Worm (Caenorhabditis elegans) whole organism, L3 larva: Measurements from ENCODE around the gene inpp-5K.

Experiments used
- R02D3.7 ChIP-seq: fragments of 150-350 bp; optimal IDR thresholded peaks from 2 replicates; lab custom pipeline; 2014; ENCODE audit warnings: missing biosample characterization, missing genetic modification characterization
- ZK546.5 ChIP-seq: sonication (generic microtip); optimal IDR thresholded peaks from 2 replicates; lab custom pipeline; 2017; ENCODE audit warnings: missing biosample characterization, missing genetic modification characterization
- aly-2 ChIP-seq: fragments of 150-350 bp; optimal IDR thresholded peaks from 2 replicates; lab custom pipeline; 2014; ENCODE audit warnings: missing biosample characterization, missing genetic modification characterization
- ceh-16 ChIP-seq: sonication (generic microtip); optimal IDR thresholded peaks from 2 replicates; lab custom pipeline; 2017; ENCODE audit warnings: missing biosample characterization, missing genetic modification characterization
- ceh-28 ChIP-seq: fragments of 150-350 bp; optimal IDR thresholded peaks from 2 replicates; lab custom pipeline; 2014; ENCODE audit warnings: missing biosample characterization, missing genetic modification reagents, missing genetic modification characterization
- ceh-82 ChIP-seq: fragments of 150-350 bp; optimal IDR thresholded peaks from 2 replicates; lab custom pipeline; 2014; ENCODE audit warnings: missing biosample characterization, missing genetic modification characterization
- ceh-9 ChIP-seq: sonication (generic microtip); optimal IDR thresholded peaks from 2 replicates; lab custom pipeline; 2018; ENCODE audit warnings: missing biosample characterization, missing genetic modification characterization
- daf-12 ChIP-seq: fragments of 150-350 bp; optimal IDR thresholded peaks from 2 replicates; lab custom pipeline; 2014; ENCODE audit warnings: missing biosample characterization, missing genetic modification reagents, missing genetic modification characterization
- egl-5 ChIP-seq: fragments of 150-350 bp; optimal IDR thresholded peaks from 2 replicates; lab custom pipeline; 2017; ENCODE audit warnings: missing biosample characterization, missing genetic modification reagents, missing genetic modification characterization, inconsistent platforms
- elt-1 ChIP-seq: fragments of 150-350 bp; optimal IDR thresholded peaks from 2 replicates; lab custom pipeline; 2014; ENCODE audit warnings: missing biosample characterization, missing genetic modification characterization
- elt-3 ChIP-seq, 3 experiments: fragments of 150-350 bp in 1 of 3; sonication (generic microtip) in 2 of 3; optimal IDR thresholded peaks; 2 replicates in 2 of 3; 4 replicates in 1 of 3; lab custom pipeline; 2014 to 2017; ENCODE audit warnings: missing biosample characterization in 3 of 3, missing genetic modification characterization in 3 of 3
- eor-1 ChIP-seq, 2 experiments: fragments of 150-350 bp; optimal IDR thresholded peaks; 2 replicates each; lab custom pipeline; 2014 to 2018; ENCODE audit warnings: missing biosample characterization in 2 of 2, missing genetic modification characterization in 2 of 2
- fkh-2 ChIP-seq: fragments of 150-350 bp; optimal IDR thresholded peaks from 2 replicates; lab custom pipeline; 2014; ENCODE audit warnings: missing biosample characterization, missing genetic modification reagents, missing genetic modification characterization
- fos-1 ChIP-seq: fragments of 150-350 bp; optimal IDR thresholded peaks from 2 replicates; lab custom pipeline; 2014; ENCODE audit warnings: missing biosample characterization, missing genetic modification characterization
- jun-1 ChIP-seq: fragments of 150-350 bp; optimal IDR thresholded peaks from 2 replicates; lab custom pipeline; 2014; ENCODE audit warnings: missing biosample characterization, missing genetic modification reagents, missing genetic modification characterization
- lin-15B ChIP-seq: fragments of 150-350 bp; optimal IDR thresholded peaks from 2 replicates; lab custom pipeline; 2014; ENCODE audit warnings: missing biosample characterization, missing genetic modification characterization
- lin-39 ChIP-seq: fragments of 150-350 bp; optimal IDR thresholded peaks from 2 replicates; lab custom pipeline; 2018; ENCODE audit warnings: missing biosample characterization, missing genetic modification reagents, missing genetic modification characterization
- mdl-1 ChIP-seq: fragments of 150-350 bp; optimal IDR thresholded peaks from 2 replicates; lab custom pipeline; 2014; ENCODE audit warnings: missing biosample characterization, missing genetic modification characterization
- mml-1 ChIP-seq: fragments of 150-350 bp; sonication (generic microtip); optimal IDR thresholded peaks from 3 replicates; lab custom pipeline; 2014; ENCODE audit warnings: missing biosample characterization, missing genetic modification characterization
- nfya-1 ChIP-seq: sonication (generic microtip); optimal IDR thresholded peaks from 2 replicates; lab custom pipeline; 2017; ENCODE audit warnings: missing genetic modification characterization, mild to moderate bottlenecking, missing compliant biosample characterization, antibody characterized with exemption, moderate library complexity; ENCODE audit not compliant: insufficient read depth
- nhr-11 ChIP-seq: fragments of 150-350 bp; optimal IDR thresholded peaks from 2 replicates; lab custom pipeline; 2014; ENCODE audit warnings: missing biosample characterization, missing genetic modification characterization
- nhr-12 ChIP-seq: fragments of 150-350 bp; optimal IDR thresholded peaks from 2 replicates; lab custom pipeline; 2014; ENCODE audit warnings: missing biosample characterization, missing genetic modification characterization
- nhr-23 ChIP-seq: fragments of 150-350 bp; optimal IDR thresholded peaks from 2 replicates; lab custom pipeline; 2014; ENCODE audit warnings: missing biosample characterization, missing genetic modification reagents, missing genetic modification characterization
- nhr-237 ChIP-seq: fragments of 150-350 bp; optimal IDR thresholded peaks from 2 replicates; lab custom pipeline; 2014; ENCODE audit warnings: missing biosample characterization, missing genetic modification characterization
- nhr-25 ChIP-seq: sonication (generic microtip); optimal IDR thresholded peaks from 2 replicates; lab custom pipeline; 2017; ENCODE audit warnings: missing biosample characterization, missing genetic modification characterization
- nhr-28 ChIP-seq: fragments of 150-350 bp; optimal IDR thresholded peaks from 2 replicates; lab custom pipeline; 2014; ENCODE audit warnings: missing biosample characterization, missing genetic modification characterization
- nhr-43 ChIP-seq: sonication (generic microtip); optimal IDR thresholded peaks from 2 replicates; lab custom pipeline; 2016; ENCODE audit warnings: mild to moderate bottlenecking, missing genetic modification characterization, missing compliant biosample characterization; ENCODE audit not compliant: poor library complexity, severe bottlenecking
- nhr-67 ChIP-seq: fragments of 150-350 bp; optimal IDR thresholded peaks from 2 replicates; lab custom pipeline; 2014; ENCODE audit warnings: missing biosample characterization, missing genetic modification characterization
- nhr-76 ChIP-seq: fragments of 150-350 bp; sonication (generic microtip); optimal IDR thresholded peaks from 5 replicates; lab custom pipeline; 2014; ENCODE audit warnings: missing biosample characterization, missing genetic modification characterization
- pha-4 ChIP-seq: fragments of 150-350 bp; optimal IDR thresholded peaks from 2 replicates; lab custom pipeline; 2014; ENCODE audit warnings: missing biosample characterization, missing genetic modification reagents, missing genetic modification characterization
- sea-2 ChIP-seq: fragments of 150-350 bp; sonication (generic microtip); optimal IDR thresholded peaks from 4 replicates; lab custom pipeline; 2014; ENCODE audit warnings: missing biosample characterization, missing genetic modification reagents, missing genetic modification characterization
- skn-1 ChIP-seq: fragments of 150-350 bp; optimal IDR thresholded peaks from 2 replicates; lab custom pipeline; 2014; ENCODE audit warnings: missing biosample characterization, missing genetic modification characterization
- snpc-4 ChIP-seq: fragments of 150-350 bp; optimal IDR thresholded peaks from 2 replicates; lab custom pipeline; 2014; ENCODE audit warnings: missing biosample characterization, missing genetic modification characterization
- tbx-2 ChIP-seq: sonication (generic microtip); optimal IDR thresholded peaks from 2 replicates; lab custom pipeline; 2016; ENCODE audit warnings: mild to moderate bottlenecking, missing genetic modification characterization, missing compliant biosample characterization
- unc-39 ChIP-seq: sonication (generic microtip); optimal IDR thresholded peaks from 4 replicates; lab custom pipeline; 2017; ENCODE audit warnings: missing biosample characterization, missing genetic modification characterization
- unc-62 ChIP-seq: fragments of 150-350 bp; sonication (generic microtip); optimal IDR thresholded peaks from 4 replicates; lab custom pipeline; 2014; ENCODE audit warnings: missing biosample characterization, missing genetic modification reagents, missing genetic modification characterization
- zag-1 ChIP-seq: fragments of 150-350 bp; optimal IDR thresholded peaks from 2 replicates; lab custom pipeline; 2014; ENCODE audit warnings: missing biosample characterization, missing genetic modification characterization
- ztf-11 ChIP-seq: fragments of 150-350 bp; optimal IDR thresholded peaks from 2 replicates; lab custom pipeline; 2014; ENCODE audit warnings: missing biosample characterization, missing genetic modification characterization
- ztf-4 ChIP-seq: fragments of 150-350 bp; optimal IDR thresholded peaks from 2 replicates; lab custom pipeline; 2014; ENCODE audit warnings: missing biosample characterization, missing genetic modification characterization

inpp-5K gene

DNA sequence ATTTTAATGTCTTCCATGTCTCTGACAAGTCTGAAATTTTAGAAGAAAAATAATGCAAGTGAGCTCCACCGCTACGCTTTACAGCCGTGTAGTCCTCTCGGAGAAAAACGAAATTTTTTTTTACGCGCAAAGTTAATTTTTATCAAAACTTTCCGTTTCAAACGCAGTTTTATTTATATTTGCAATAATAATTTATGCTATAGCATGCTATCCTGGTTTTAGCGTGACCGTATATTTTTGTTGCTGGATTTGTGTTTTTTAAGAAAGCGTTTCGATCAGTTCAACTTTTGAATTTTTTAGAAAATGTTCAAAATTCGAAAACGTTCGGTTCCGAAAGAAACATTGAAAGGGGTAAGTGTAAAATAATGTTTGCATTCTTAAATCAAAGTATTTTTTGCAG, 30.6 kb upstream of the inpp-5K start, which contains the start of gene C50C3.1:
TSS of gene C50C3.1 (plus strand) at position 301 of the 400 bp plus-strand sequence.
- TF ChIP-seq nhr-23, result no peak
- TF ChIP-seq unc-39 (tag; lab: Kevin White, UChicago), result no peak
- no peak for TF ChIP-seq nhr-237 (tag; lab: Kevin White, UChicago)
- TF ChIP-seq ceh-16 (tag; lab: Kevin White, UChicago), result no peak
- TF ChIP-seq fkh-2 (tag; lab: Kevin White, UChicago), result no peak
- no peak for TF ChIP-seq aly-2
- no peak for TF ChIP-seq nhr-11 (tag; lab: Kevin White, UChicago)
- no peak for TF ChIP-seq eor-1 (tag; optimal IDR thresholded peaks at IDR 0.05; lab: Kevin White, UChicago)
- no peak for TF ChIP-seq jun-1 (tag; lab: Kevin White, UChicago)
- TF ChIP-seq daf-12, result no peak
- no peak for TF ChIP-seq ceh-9 (tag; lab: Kevin White, UChicago)
- TF ChIP-seq mml-1, result no peak
- TF ChIP-seq mdl-1 (tag; lab: Kevin White, UChicago), result no peak
- TF ChIP-seq nhr-12, result no peak
- TF ChIP-seq lin-39, result no peak
- no peak for TF ChIP-seq sea-2
- TF ChIP-seq elt-1 (tag; lab: Kevin White, UChicago), result no peak
- no peak for TF ChIP-seq ztf-11 (tag; lab: Kevin White, UChicago)
- no peak for TF ChIP-seq nhr-76 (tag; lab: Kevin White, UChicago)

DNA sequence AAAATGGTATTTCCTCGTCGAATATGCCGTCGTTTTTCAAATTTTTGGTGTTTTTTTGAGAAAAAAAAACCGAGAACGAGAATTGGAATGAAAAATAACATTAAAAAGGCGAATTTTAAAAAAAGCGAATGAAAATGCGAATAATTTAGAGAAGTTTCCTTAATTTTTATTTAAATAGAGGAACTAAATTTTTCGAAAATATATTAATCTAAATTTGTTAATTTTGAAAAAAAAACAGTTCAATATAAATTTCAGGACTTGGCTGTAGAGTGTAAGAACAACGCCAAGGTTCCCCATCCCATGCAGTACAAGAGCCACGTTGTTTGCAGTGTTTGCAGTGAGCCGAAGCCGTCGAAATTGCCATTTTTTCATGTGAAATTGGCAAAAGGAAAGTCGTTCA, 29.4 kb upstream of the inpp-5K start, which contains the start of gene C50C3.19:
TSS of gene C50C3.19 (plus strand) at position 301 of the 400 bp plus-strand sequence.
- TF ChIP-seq nhr-28 (tag; lab: Kevin White, UChicago), result no peak
- TF ChIP-seq eor-1 (tag; optimal IDR thresholded peaks at IDR 0.05; lab: Kevin White, UChicago), result no peak

DNA sequence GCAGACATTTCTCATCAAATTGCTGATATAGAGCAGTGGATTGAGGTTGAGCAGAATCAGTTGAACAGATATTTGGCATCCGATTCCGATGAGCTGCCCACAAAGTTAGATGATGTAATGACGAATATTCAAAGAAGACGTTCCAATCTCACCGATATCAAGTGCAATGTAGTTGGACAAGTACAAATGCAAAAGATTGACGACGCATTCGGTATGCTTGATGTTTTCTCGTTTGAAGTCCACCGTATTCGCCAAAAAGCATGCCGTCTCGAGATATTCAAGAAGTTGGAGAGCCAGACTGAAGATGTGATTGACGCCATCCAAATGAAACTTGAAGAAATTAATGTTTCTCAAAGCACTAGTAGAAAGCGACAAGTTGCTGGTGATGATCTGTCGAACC, 24.0 kb upstream of the inpp-5K start:
- TF ChIP-seq nhr-67 (no peak), ceh-28 (tag; lab: Kevin White, UChicago) (no peak), aly-2 (no peak), R02D3.7 (tag; lab: Kevin White, UChicago) (no peak), ztf-4 (tag; lab: Kevin White, UChicago) (no peak), nhr-237 (tag; lab: Kevin White, UChicago) (no peak), elt-3 (tag; optimal IDR thresholded peaks at IDR 0.05; lab: Kevin White, UChicago) (no peak)

DNA sequence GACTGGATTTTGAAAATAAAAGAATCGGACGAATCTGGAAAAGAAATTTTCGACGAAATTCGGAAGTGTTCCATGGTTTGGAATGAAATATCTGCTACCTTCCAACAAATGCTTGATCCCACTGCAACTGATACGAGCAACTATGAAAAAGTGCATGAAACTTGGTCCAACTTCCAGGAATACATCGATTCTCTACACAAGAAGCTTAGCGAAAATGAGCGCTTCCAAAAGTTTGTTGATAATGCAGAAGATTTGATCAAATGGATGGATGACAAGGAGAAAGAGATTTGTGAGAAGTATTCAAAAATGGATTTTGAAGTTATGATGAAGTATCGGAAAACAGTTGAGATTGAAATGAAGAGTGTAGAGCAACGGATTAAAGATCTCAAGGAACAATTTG, 21.4 kb upstream of the inpp-5K start:
- TF ChIP-seq lin-15B (tag; lab: Kevin White, UChicago) (no peak), nhr-237 (tag; lab: Kevin White, UChicago) (no peak), nfya-1 (no peak), fos-1 (tag; lab: Kevin White, UChicago) (no peak), ztf-11 (tag; lab: Kevin White, UChicago) (no peak), aly-2 (no peak), nhr-12 (no peak), nhr-43 (tag; lab: Kevin White, UChicago) (no peak), zag-1 (tag; lab: Kevin White, UChicago) (no peak), ceh-9 (tag; lab: Kevin White, UChicago) (no peak), ceh-16 (tag; lab: Kevin White, UChicago) (no peak), lin-39 (no peak), fkh-2 (tag; lab: Kevin White, UChicago) (no peak), tbx-2 (no peak)

DNA sequence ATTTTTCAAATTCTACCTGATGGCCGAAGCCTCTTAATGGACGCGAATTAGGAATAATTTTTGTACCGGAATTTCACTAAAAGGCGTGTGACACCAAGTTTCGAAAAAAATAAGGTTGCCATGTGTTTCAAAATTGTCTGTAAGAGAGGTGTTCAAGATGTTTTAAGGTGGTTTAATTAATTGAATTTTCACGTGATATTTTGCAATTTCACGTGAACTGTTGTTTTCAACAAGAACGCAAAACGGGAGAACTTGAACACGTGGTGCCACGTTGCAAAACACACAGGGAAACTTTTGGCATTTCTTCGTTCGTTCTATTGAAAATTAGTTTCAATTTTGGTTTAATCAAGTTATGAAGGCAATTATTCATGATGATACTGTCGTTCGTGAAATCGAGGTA, 20.4 kb upstream of the inpp-5K start, which contains the start of gene spc-2:
TSS of gene spc-2 (plus strand) at position 301 of the 400 bp plus-strand sequence.
- TF ChIP-seq snpc-4 (no peak), sea-2 (no peak), ceh-82 (no peak), ZK546.5 (tag; lab: Kevin White, UChicago) (no peak), tbx-2 (no peak), lin-39 (no peak), jun-1 (tag; lab: Kevin White, UChicago) (no peak), unc-62 (GFP tag; lab: Kevin White, UChicago) (no peak), pha-4 (no peak), R02D3.7 (tag; lab: Kevin White, UChicago) (no peak), skn-1 (tag; lab: Kevin White, UChicago) (no peak), nfya-1 (no peak), nhr-25 (tag; lab: Kevin White, UChicago) (no peak), egl-5 (tag; lab: Kevin White, UChicago) (no peak), nhr-11 (tag; lab: Kevin White, UChicago) (no peak), ceh-9 (tag; lab: Kevin White, UChicago) (no peak)
